Fruit fly (Drosophila melanogaster): ENCODE measurements around the gene CG34299.

The CG34299 gene

dm6 chr3R:30265420-30265819, 16.0 kb downstream of the CG34299 start (continued):
- peak; percentile 70; the same call in 1 of the 2 replicates for TF ChIP-seq sob (GFP tag; IDR thresholded peaks at IDR 0.05)
- TF ChIP-seq CoRest (tag; optimal IDR thresholded peaks at IDR 0.05) = peak; percentile 55
- peak; percentile 87 for TF ChIP-seq vvl (GFP tag; IDR thresholded peaks at IDR 0.05)
- TF ChIP-seq CG5245 (GFP tag; optimal IDR thresholded peaks at IDR 0.05) = peak; percentile 42
- peak; percentile 14 for TF ChIP-seq CG12659 (GFP tag; optimal IDR thresholded peaks at IDR 0.05)
- TF ChIP-seq CG10366 (GFP tag; IDR thresholded peaks at IDR 0.05) = peak; percentile 68
- TF ChIP-seq so (GFP tag; IDR thresholded peaks at IDR 0.05) = 0 out of 3 replicates have a peak, but pooled peaks have one; percentile 13
- peak; percentile 38 for TF ChIP-seq ssp (GFP tag; IDR thresholded peaks at IDR 0.05)
- peak; percentile 69 for TF ChIP-seq Oli (tag; optimal IDR thresholded peaks at IDR 0.05)
- peak; percentile 53; the same call in 1 of the 2 replicates for TF ChIP-seq E2f1 (GFP tag; IDR thresholded peaks at IDR 0.05)
- TF ChIP-seq CG3407 (GFP tag; optimal IDR thresholded peaks at IDR 0.05) = peak; percentile 55
- TF ChIP-seq Blimp-1 (GFP tag; optimal IDR thresholded peaks at IDR 0.05) = peak; percentile 58
- TF ChIP-seq CG18262 (tag; optimal IDR thresholded peaks at IDR 0.05) = peak; percentile 68
- peak; percentile 35; the same call in 2 of the 3 replicates for TF ChIP-seq CG14050 (GFP tag; IDR thresholded peaks at IDR 0.05)
- TF ChIP-seq her (GFP tag; optimal IDR thresholded peaks at IDR 0.05) = no peak
- peak; percentile 32 for TF ChIP-seq gcm (GFP tag; optimal IDR thresholded peaks at IDR 0.05)
- no peak for TF ChIP-seq hbn (GFP tag; IDR thresholded peaks at IDR 0.05; ENCODE audit: partially characterized antibody)
- peak; percentile 24; the same call in 1 of the 2 replicates for TF ChIP-seq CG32532 (GFP tag; IDR thresholded peaks at IDR 0.05)
- peak; percentile 17 for TF ChIP-seq Abd-B (GFP tag; optimal IDR thresholded peaks at IDR 0.05)
- peak; percentile 56 for TF ChIP-seq CG17385 (GFP tag; optimal IDR thresholded peaks at IDR 0.05)
- peak; percentile 66 for TF ChIP-seq dysf (GFP tag; IDR thresholded peaks at IDR 0.05)
- peak; percentile 40 for TF ChIP-seq tio (GFP tag; optimal IDR thresholded peaks at IDR 0.05)
- TF ChIP-seq CG1529 (GFP tag; optimal IDR thresholded peaks at IDR 0.05) = peak; percentile 38
- peak; percentile 47 for TF ChIP-seq gsb-n (tag; optimal IDR thresholded peaks at IDR 0.05)
- peak; percentile 72 for TF ChIP-seq oc (tag; optimal IDR thresholded peaks at IDR 0.05)
- no peak for TF ChIP-seq CG16813 (GFP tag; IDR thresholded peaks at IDR 0.05; ENCODE audit: partially characterized antibody)
- no peak for TF ChIP-seq Doc3 (GFP tag; IDR thresholded peaks at IDR 0.05; ENCODE audit: partially characterized antibody)
- TF ChIP-seq CG32772 (GFP tag; IDR thresholded peaks at IDR 0.05) = peak; percentile 76
- TF ChIP-seq Aef1 (GFP tag; IDR thresholded peaks at IDR 0.05) = 0 out of 3 replicates have a peak, but pooled peaks have one; percentile 30
- peak; percentile 38 for TF ChIP-seq Nf-YB (GFP tag; optimal IDR thresholded peaks at IDR 0.05)
- peak; percentile 65 for TF ChIP-seq Xbp1 (GFP tag; optimal IDR thresholded peaks at IDR 0.05)
- TF ChIP-seq CG18011 (GFP tag; optimal IDR thresholded peaks at IDR 0.05) = no peak
- peak; percentile 79 for TF ChIP-seq zfh1 (GFP tag; IDR thresholded peaks at IDR 0.05)
- TF ChIP-seq CG8290 (GFP tag; optimal IDR thresholded peaks at IDR 0.05) = no peak
- peak in 1 of 2 experiments; percentile 55 for TF ChIP-seq CG8290 (tag; optimal IDR thresholded peaks at IDR 0.05)
- TF ChIP-seq Hsf (GFP tag; optimal IDR thresholded peaks at IDR 0.05) = peak; percentile 45
- TF ChIP-seq Adf1 (GFP tag; IDR thresholded peaks at IDR 0.05) = no peak
- no peak for TF ChIP-seq D (optimal IDR thresholded peaks at IDR 0.05)
- peak; percentile 6 for TF ChIP-seq D (GFP tag; optimal IDR thresholded peaks at IDR 0.05)
- TF ChIP-seq grau (tag; optimal IDR thresholded peaks at IDR 0.05) = peak; percentile 88
- peak; percentile 58 for TF ChIP-seq PHDP (tag; optimal IDR thresholded peaks at IDR 0.05)
- TF ChIP-seq ac (GFP tag; optimal IDR thresholded peaks at IDR 0.05) = no peak
- peak; percentile 74 for TF ChIP-seq Awh (GFP tag; IDR thresholded peaks at IDR 0.05)
- peak; percentile 53 for TF ChIP-seq CG12219 (GFP tag; optimal IDR thresholded peaks at IDR 0.05)
- no peak for TF ChIP-seq CG1647 (GFP tag; optimal IDR thresholded peaks at IDR 0.05)
- TF ChIP-seq org-1 (GFP tag; optimal IDR thresholded peaks at IDR 0.05) = no peak
- peak; percentile 39 for TF ChIP-seq CG30431 (GFP tag; optimal IDR thresholded peaks at IDR 0.05)
- peak; percentile 53 for TF ChIP-seq danr (GFP tag; IDR thresholded peaks at IDR 0.05)
- peak; percentile 49 for TF ChIP-seq CG9817 (tag; optimal IDR thresholded peaks at IDR 0.05)
- TF ChIP-seq CG4404 (GFP tag; IDR thresholded peaks at IDR 0.05) = peak; percentile 53
- peak; percentile 72 for TF ChIP-seq H2.0 (GFP tag; IDR thresholded peaks at IDR 0.05)

Measured in whole organism, embryonic.